Fruit fly (Drosophila melanogaster) whole organism, embryonic: Measurements from ENCODE around the gene CG7987.

Experiments used
- Atf-2 ChIP-seq: fragments of 200-800 bp; sonication (Bioruptor generic); optimal IDR thresholded peaks from 2 replicates; lab custom pipeline; 2016; ENCODE audit warnings: missing biosample characterization, missing genetic modification characterization
- Atf3 ChIP-seq: fragments of 200-800 bp; sonication (Bioruptor generic); optimal IDR thresholded peaks from 3 replicates; lab custom pipeline; 2016; ENCODE audit warnings: missing biosample characterization, missing genetic modification characterization
- BEAF-32 ChIP-seq: fragments of 200-800 bp; sonication (Bioruptor generic); optimal IDR thresholded peaks from 3 replicates; lab custom pipeline; 2017; ENCODE audit warnings: missing biosample characterization, missing genetic modification characterization, mild to moderate bottlenecking, moderate library complexity, missing genetic modification reagents
- CG10366 ChIP-seq: fragments of 200-800 bp; sonication (Bioruptor generic); IDR thresholded peaks from 2 replicates; pipeline ENCODE4 v1.3.6; 2022; ENCODE audit warnings: missing biosample characterization, missing genetic modification characterization
- CG10565 ChIP-seq: fragments of 200-800 bp; sonication (Bioruptor generic); optimal IDR thresholded peaks from 3 replicates; lab custom pipeline; 2016; ENCODE audit warnings: missing biosample characterization, mild to moderate bottlenecking, missing genetic modification characterization
- CG11504 ChIP-seq: fragments of 200-800 bp; sonication (Bioruptor generic); optimal IDR thresholded peaks from 3 replicates; lab custom pipeline; 2019; ENCODE audit warnings: missing biosample characterization, mild to moderate bottlenecking, missing genetic modification characterization, moderate library complexity
- CG12942 ChIP-seq: fragments of 200-800 bp; sonication (Bioruptor generic); optimal IDR thresholded peaks from 3 replicates; lab custom pipeline; 2016; ENCODE audit warnings: missing biosample characterization, missing genetic modification characterization
- CG15073 ChIP-seq: fragments of 200-800 bp; sonication (Bioruptor generic); optimal IDR thresholded peaks from 2 replicates; lab custom pipeline; 2016; ENCODE audit warnings: missing biosample characterization, missing genetic modification characterization
- CG16779 ChIP-seq: fragments of 200-800 bp; sonication (Bioruptor generic); IDR thresholded peaks from 2 replicates; pipeline ENCODE4 v1.3.6; 2022; ENCODE audit warnings: missing biosample characterization, missing genetic modification characterization
- CG17361 ChIP-seq: fragments of 200-800 bp; sonication (Bioruptor generic); IDR thresholded peaks from 3 replicates; pipeline ENCODE4 v1.3.6; 2022; ENCODE audit warnings: missing biosample characterization, missing genetic modification characterization
- CG17568 ChIP-seq: fragments of 200-800 bp; sonication (Bioruptor generic); optimal IDR thresholded peaks from 2 replicates; lab custom pipeline; 2018; ENCODE audit warnings: missing biosample characterization, mild to moderate bottlenecking, missing genetic modification characterization, moderate library complexity
- CG17829 ChIP-seq: fragments of 200-800 bp; optimal IDR thresholded peaks from 2 replicates; lab custom pipeline; 2019; ENCODE audit warnings: missing biosample characterization, mild to moderate bottlenecking, missing genetic modification characterization, moderate library complexity
- CG17912 ChIP-seq: fragments of 200-800 bp; sonication (Bioruptor generic); optimal IDR thresholded peaks from 2 replicates; lab custom pipeline; 2018; ENCODE audit warnings: missing biosample characterization, mild to moderate bottlenecking, missing genetic modification characterization
- CG18619 ChIP-seq: fragments of 200-800 bp; sonication (Bioruptor generic); optimal IDR thresholded peaks from 3 replicates; lab custom pipeline; 2017; ENCODE audit warnings: missing biosample characterization, mild to moderate bottlenecking, missing genetic modification characterization
- CG2129 ChIP-seq: fragments of 200-800 bp; sonication (Bioruptor generic); IDR thresholded peaks from 2 replicates; pipeline ENCODE4 v1.3.6; 2022; ENCODE audit warnings: missing biosample characterization, missing genetic modification characterization; ENCODE audit not compliant: partially characterized antibody
- CG2889 ChIP-seq: fragments of 200-800 bp; sonication (Bioruptor generic); IDR thresholded peaks from 3 replicates; pipeline ENCODE4 v1.3.6; 2022; ENCODE audit warnings: missing biosample characterization, missing genetic modification characterization
- CG3163 ChIP-seq: fragments of 200-800 bp; sonication (Bioruptor generic); optimal IDR thresholded peaks from 3 replicates; lab custom pipeline; 2016; ENCODE audit warnings: missing biosample characterization, missing genetic modification characterization
- CG3407 ChIP-seq: fragments of 200-800 bp; sonication (Bioruptor generic); optimal IDR thresholded peaks from 2 replicates; lab custom pipeline; 2018; ENCODE audit warnings: missing biosample characterization, mild to moderate bottlenecking, missing genetic modification characterization
- CG3726 ChIP-seq: fragments of 200-800 bp; sonication (Bioruptor generic); IDR thresholded peaks from 3 replicates; pipeline ENCODE4, ENCODE4 v1.3.6; 2022; ENCODE audit warnings: missing biosample characterization, missing genetic modification characterization
- CG4707 ChIP-seq: fragments of 200-800 bp; sonication (Bioruptor generic); optimal IDR thresholded peaks from 2 replicates; lab custom pipeline; 2018; ENCODE audit warnings: missing biosample characterization, mild to moderate bottlenecking, missing genetic modification characterization, moderate library complexity
- CG5180 ChIP-seq: fragments of 200-800 bp; sonication (Bioruptor generic); optimal IDR thresholded peaks from 3 replicates; lab custom pipeline; 2017; ENCODE audit warnings: missing biosample characterization, missing genetic modification characterization, mild to moderate bottlenecking, moderate library complexity, missing genetic modification reagents
- CG6254 ChIP-seq: fragments of 200-800 bp; sonication (Bioruptor generic); optimal IDR thresholded peaks from 3 replicates; lab custom pipeline; 2017; ENCODE audit warnings: mild to moderate bottlenecking, missing biosample characterization, missing genetic modification reagents, missing genetic modification characterization
- CG8388 ChIP-seq: fragments of 200-800 bp; sonication (Bioruptor generic); optimal IDR thresholded peaks from 2 replicates; lab custom pipeline; 2019; ENCODE audit warnings: missing biosample characterization, mild to moderate bottlenecking, missing genetic modification characterization, moderate library complexity
- CG9797 ChIP-seq: fragments of 200-800 bp; sonication (Bioruptor generic); optimal IDR thresholded peaks from 3 replicates; lab custom pipeline; 2018; ENCODE audit warnings: missing biosample characterization, mild to moderate bottlenecking, missing genetic modification characterization
- GATAe ChIP-seq: fragments of 200-800 bp; sonication (Bioruptor generic); conservative IDR thresholded peaks from 2 replicates; pipeline ENCODE4 v1.3.6; 2022; ENCODE audit warnings: missing biosample characterization, missing genetic modification characterization
- HHEX ChIP-seq: fragments of 200-800 bp; sonication (Bioruptor generic); optimal IDR thresholded peaks from 3 replicates; lab custom pipeline; 2017; ENCODE audit warnings: missing biosample characterization, mild to moderate bottlenecking, missing genetic modification characterization, missing genetic modification reagents
- HmgD ChIP-seq: fragments of 200-800 bp; sonication (Bioruptor generic); optimal IDR thresholded peaks from 3 replicates; lab custom pipeline; 2016; ENCODE audit warnings: missing biosample characterization, missing genetic modification characterization
- Hr3 ChIP-seq: fragments of 200-800 bp; sonication (Bioruptor generic); optimal IDR thresholded peaks from 3 replicates; lab custom pipeline; 2016; ENCODE audit warnings: missing biosample characterization, missing genetic modification characterization
- Lim3 ChIP-seq: fragments of 200-800 bp; sonication (Bioruptor generic); IDR thresholded peaks from 2 replicates; pipeline ENCODE4 v1.3.6; 2022; ENCODE audit warnings: missing biosample characterization, missing genetic modification characterization
- Pdp1 ChIP-seq, 2 experiments: fragments of 200-800 bp; sonication (Bioruptor generic); optimal IDR thresholded peaks; 3 replicates each; lab custom pipeline; 2016; ENCODE audit warnings: missing biosample characterization in 2 of 2, missing genetic modification characterization in 2 of 2, mild to moderate bottlenecking in 1 of 2, moderate library complexity in 1 of 2
- Six4 ChIP-seq: fragments of 200-800 bp; sonication (Bioruptor generic); optimal IDR thresholded peaks from 2 replicates; lab custom pipeline; 2016; ENCODE audit warnings: missing biosample characterization, missing genetic modification characterization
- Ssrp ChIP-seq: fragments of 200-800 bp; sonication (Bioruptor generic); optimal IDR thresholded peaks from 2 replicates; lab custom pipeline; 2018; ENCODE audit warnings: missing biosample characterization, mild to moderate bottlenecking, missing genetic modification characterization, moderate library complexity
- ac ChIP-seq: fragments of 200-800 bp; sonication (Bioruptor generic); optimal IDR thresholded peaks from 3 replicates; lab custom pipeline; 2017; ENCODE audit warnings: missing biosample characterization, mild to moderate bottlenecking, missing genetic modification characterization
- amos ChIP-seq: fragments of 200-800 bp; sonication (Bioruptor generic); IDR thresholded peaks from 2 replicates; pipeline ENCODE4 v1.3.6; 2022; ENCODE audit warnings: missing biosample characterization, missing genetic modification characterization; ENCODE audit not compliant: partially characterized antibody
- crol ChIP-seq: fragments of 200-800 bp; sonication (Bioruptor generic); IDR thresholded peaks from 2 replicates; pipeline ENCODE4 v1.3.6; 2022; ENCODE audit warnings: missing biosample characterization, missing genetic modification characterization
- dati ChIP-seq: fragments of 200-800 bp; sonication (Bioruptor generic); IDR thresholded peaks from 2 replicates; pipeline ENCODE4 v1.3.6; 2022; ENCODE audit warnings: missing biosample characterization, missing genetic modification characterization
- fd3F ChIP-seq: fragments of 200-800 bp; sonication (Bioruptor generic); optimal IDR thresholded peaks from 2 replicates; lab custom pipeline; 2018; ENCODE audit warnings: missing biosample characterization, mild to moderate bottlenecking, missing genetic modification characterization, moderate library complexity
- fru ChIP-seq: fragments of >200 bp; optimal IDR thresholded peaks from 2 replicates; lab custom pipeline; 2017
- gem ChIP-seq: fragments of 200-800 bp; sonication (Bioruptor generic); optimal IDR thresholded peaks from 2 replicates; lab custom pipeline; 2019; ENCODE audit warnings: missing biosample characterization, mild to moderate bottlenecking, missing genetic modification characterization, moderate library complexity
- hb ChIP-seq: fragments of 200-800 bp; sonication (Bioruptor generic); IDR thresholded peaks from 3 replicates; pipeline ENCODE4 v1.3.6; 2022; ENCODE audit warnings: missing biosample characterization, missing genetic modification characterization; ENCODE audit not compliant: partially characterized antibody
- jing ChIP-seq: fragments of 200-800 bp; sonication (Bioruptor generic); optimal IDR thresholded peaks from 2 replicates; lab custom pipeline; 2018; ENCODE audit warnings: missing biosample characterization, mild to moderate bottlenecking, missing genetic modification characterization
- nerfin-1 ChIP-seq: fragments of 200-800 bp; sonication (Bioruptor generic); optimal IDR thresholded peaks from 3 replicates; lab custom pipeline; 2019; ENCODE audit warnings: missing biosample characterization, mild to moderate bottlenecking, missing genetic modification characterization, moderate library complexity
- rib ChIP-seq: fragments of 200-800 bp; sonication (Bioruptor generic); IDR thresholded peaks from 2 replicates; pipeline ENCODE4 v1.3.6; 2022; ENCODE audit warnings: missing biosample characterization, missing genetic modification characterization
- salm ChIP-seq: fragments of 200-800 bp; sonication (Bioruptor generic); optimal IDR thresholded peaks from 2 replicates; lab custom pipeline; 2018; ENCODE audit warnings: missing biosample characterization, mild to moderate bottlenecking, missing genetic modification characterization
- sc ChIP-seq, 3 experiments: fragments of >200 bp in 2 of 3; fragments of 200-800 bp in 1 of 3; sonication (Bioruptor generic) in 1 of 3; optimal IDR thresholded peaks; 2 replicates in 2 of 3; 3 replicates in 1 of 3; lab custom pipeline; 2017; ENCODE audit warnings: mild to moderate bottlenecking in 1 of 3, missing biosample characterization in 1 of 3, missing genetic modification characterization in 1 of 3, missing genetic modification reagents in 1 of 3
- stwl ChIP-seq: fragments of 200-800 bp; sonication (Bioruptor generic); optimal IDR thresholded peaks from 3 replicates; lab custom pipeline; 2018; ENCODE audit warnings: missing biosample characterization, mild to moderate bottlenecking, missing genetic modification characterization, moderate library complexity
- zf30C ChIP-seq: fragments of 200-800 bp; sonication (Bioruptor generic); optimal IDR thresholded peaks from 3 replicates; lab custom pipeline; 2018; ENCODE audit warnings: missing biosample characterization, mild to moderate bottlenecking, missing genetic modification characterization
- zfh1 ChIP-seq: fragments of 200-800 bp; sonication (Bioruptor generic); IDR thresholded peaks from 3 replicates; pipeline ENCODE4 v1.3.6; 2022; ENCODE audit warnings: missing biosample characterization, missing genetic modification characterization

CG7987 gene

DNA sequence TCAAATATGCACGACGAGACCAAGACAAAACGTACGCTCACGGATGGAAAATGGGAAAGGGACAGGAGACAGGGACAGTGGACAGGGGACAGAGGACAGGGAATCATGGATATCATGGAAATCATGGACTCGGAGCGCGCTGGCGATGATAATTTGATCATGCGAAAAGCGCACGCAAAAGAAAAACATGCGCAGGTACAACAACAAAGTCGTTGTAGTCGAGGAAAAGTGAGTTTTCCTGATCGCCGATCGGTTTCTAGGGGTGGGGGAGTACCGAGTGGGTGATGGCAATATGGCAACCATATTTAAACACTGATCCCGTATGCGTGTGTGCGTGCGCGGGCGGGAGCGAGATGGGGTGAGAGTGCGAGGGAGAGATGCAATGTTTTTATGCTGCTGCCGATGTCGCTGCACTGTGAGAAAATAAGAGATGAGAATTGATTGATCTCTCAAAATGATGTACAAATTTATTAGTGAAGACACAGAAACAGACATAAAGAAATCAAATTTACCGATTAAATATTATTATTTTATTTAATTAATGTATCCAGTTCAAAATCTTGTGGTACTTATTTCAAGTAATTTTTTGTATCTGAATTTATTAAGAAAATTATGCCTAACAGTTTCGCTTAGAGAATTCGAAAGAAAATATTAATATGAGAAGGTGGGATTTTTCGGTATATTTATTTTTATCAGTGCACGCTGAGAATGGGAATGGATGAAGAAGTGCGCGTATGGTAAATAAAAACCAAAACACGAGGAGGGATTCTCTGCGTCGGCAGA is 15.3 kb upstream of the CG7987 start (continued):
- TF ChIP-seq CG17829 (peak; percentile 98), Hr3 (GFP tag; lab: Kevin White, UChicago) (peak; percentile 83), nerfin-1 (tag; lab: Kevin White, UChicago) (peak; percentile 73), Atf3 (GFP tag; lab: Kevin White, UChicago) (no peak), dati (0 out of 2 replicates have a peak, but pooled peaks have one; percentile 27), CG6254 (GFP tag; lab: Kevin White, UChicago) (peak; percentile 93), CG18619 (GFP tag; lab: Kevin White, UChicago) (peak; percentile 77), salm (tag; lab: Kevin White, UChicago) (peak; percentile 76), CG2129 (GFP tag; lab: Robert Waterston, UW) (no peak), HHEX (peak; percentile 72), CG10366 (GFP tag; lab: Robert Waterston, UW) (peak; percentile 52), amos (GFP tag; lab: Robert Waterston, UW) (no peak), CG16779 (GFP tag; lab: Robert Waterston, UW) (no peak), ac (peak; percentile 86), CG4707 (GFP tag; lab: Kevin White, UChicago) (peak; percentile 57), Six4 (peak; percentile 80), jing (GFP tag; lab: Kevin White, UChicago) (peak; percentile 57), HmgD (GFP tag; lab: Kevin White, UChicago) (no peak), CG3163 (GFP tag; lab: Kevin White, UChicago) (no peak), CG3726 (GFP tag; lab: Robert Waterston, UW) (0 out of 3 replicates have a peak, but pooled peaks have one; percentile 45), rib (GFP tag; lab: Robert Waterston, UW) (no peak), gem (tag; lab: Kevin White, UChicago) (peak; percentile 96), zfh1 (GFP tag; lab: Robert Waterston, UW) (peak; percentile 80; the same call in 2 of the 3 replicates), sc (optimal IDR thresholded peaks at IDR 0.05; lab: Kevin White, UChicago) (no peak), sc (GFP tag; optimal IDR thresholded peaks at IDR 0.05; lab: Kevin White, UChicago) (peak; percentile 93), zf30C (GFP tag; lab: Kevin White, UChicago) (peak; percentile 97), stwl (tag; lab: Kevin White, UChicago) (peak; percentile 65), Ssrp (peak; percentile 95), CG17361 (GFP tag; lab: Robert Waterston, UW) (peak; percentile 98), Lim3 (GFP tag; lab: Robert Waterston, UW) (no peak), CG5180 (peak; percentile 64), CG17568 (GFP tag; lab: Kevin White, UChicago) (peak; percentile 50), fd3F (GFP tag; lab: Kevin White, UChicago) (peak; percentile 8), GATAe (no peak), CG12942 (peak; percentile 76), hb (GFP tag; lab: Robert Waterston, UW) (no peak), CG3407 (GFP tag; lab: Kevin White, UChicago) (peak; percentile 87), crol (GFP tag; lab: Robert Waterston, UW) (no peak), fru (lab: Kevin White, UChicago) (no peak), CG17912 (no peak), CG11504 (tag; lab: Kevin White, UChicago) (peak; percentile 89), Atf-2 (GFP tag; lab: Kevin White, UChicago) (peak; percentile 45), CG10565 (no peak), Pdp1 (GFP tag; optimal IDR thresholded peaks at IDR 0.05; lab: Kevin White, UChicago) (peak; percentile 28 to 54), CG9797 (GFP tag; lab: Kevin White, UChicago) (peak; percentile 1), CG8388 (peak; percentile 93), BEAF-32 (no peak), CG2889 (GFP tag; lab: Robert Waterston, UW) (no peak), CG15073 (GFP tag; lab: Kevin White, UChicago) (peak; percentile 48)
